Worm (Caenorhabditis elegans): Measurements from ENCODE around the gene ZK105.14.

DNA sequence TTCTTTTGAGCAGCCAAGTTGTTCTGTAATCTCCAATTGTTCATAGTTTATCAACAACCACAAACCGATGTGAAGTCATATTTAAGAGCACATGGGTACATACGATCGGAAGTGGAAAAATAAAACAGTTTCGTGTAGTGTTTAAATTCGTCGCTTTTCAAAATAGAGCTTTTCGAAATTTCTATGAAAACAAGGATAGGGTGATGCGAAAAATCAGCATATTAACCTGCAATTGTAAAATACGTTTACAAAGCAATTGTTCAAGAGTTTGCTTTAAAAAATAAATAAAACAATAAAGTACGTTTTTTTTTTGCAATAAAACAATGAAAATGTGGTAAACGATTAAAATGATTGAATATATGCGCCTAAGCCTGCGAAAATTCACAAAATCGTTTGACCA, at the start of gene ZK105.14:
- no peak for TF ChIP-seq nhr-12 (tag; optimal IDR thresholded peaks at IDR 0.05)
- TF ChIP-seq unc-62 (GFP tag; optimal IDR thresholded peaks at IDR 0.05) = no peak
- no peak for TF ChIP-seq snpc-4 (tag; optimal IDR thresholded peaks at IDR 0.05)
- no peak for TF ChIP-seq jun-1 (tag; optimal IDR thresholded peaks at IDR 0.05)
- no peak for TF ChIP-seq nhr-237 (tag; optimal IDR thresholded peaks at IDR 0.05)
- no peak for TF ChIP-seq nhr-76 (tag; optimal IDR thresholded peaks at IDR 0.05)
- TF ChIP-seq zag-1 (tag; optimal IDR thresholded peaks at IDR 0.05) = no peak
- TF ChIP-seq nhr-77 (tag; optimal IDR thresholded peaks at IDR 0.05) = no peak
- no peak for TF ChIP-seq ama-1 (optimal IDR thresholded peaks at IDR 0.05)
